Worm (Caenorhabditis elegans) whole organism, young adult: ENCODE measurements around the gene srp-3.

Experiments used
- F23B12.7 ChIP-seq: sonication (generic microtip); optimal IDR thresholded peaks from 2 replicates; lab custom pipeline; 2017; ENCODE audit warnings: missing genetic modification characterization, mild to moderate bottlenecking, missing compliant biosample characterization, antibody characterized with exemption, moderate library complexity; ENCODE audit not compliant: insufficient read depth
- K11D2.4 ChIP-seq: fragments of 200-800 bp; sonication (Bioruptor generic); IDR thresholded peaks from 2 replicates; pipeline ENCODE4 v1.3.6; 2022; ENCODE audit warnings: missing genetic modification reagents, missing genetic modification characterization, missing compliant biosample characterization
- Y53F4B.3 ChIP-seq: fragments of 200-800 bp; sonication (Bioruptor generic); IDR thresholded peaks from 2 replicates; pipeline ENCODE4 v1.3.6; 2022; ENCODE audit warnings: missing genetic modification reagents, missing genetic modification characterization, missing compliant biosample characterization
- Y53G8AR.9 ChIP-seq: fragments of 200-800 bp; sonication (Bioruptor generic); conservative IDR thresholded peaks from 2 replicates; pipeline ENCODE4 v1.3.6; 2022; ENCODE audit warnings: missing genetic modification reagents, missing genetic modification characterization, missing compliant biosample characterization
- Y67H2A.10 ChIP-seq: fragments of 200-800 bp; sonication (Bioruptor generic); conservative IDR thresholded peaks from 2 replicates; pipeline ENCODE4 v1.3.6; 2022; ENCODE audit warnings: missing genetic modification reagents, missing genetic modification characterization, missing compliant biosample characterization
- akir-1 ChIP-seq: fragments of 200-800 bp; sonication (Bioruptor generic); optimal IDR thresholded peaks from 2 replicates; lab custom pipeline; 2018; ENCODE audit warnings: mild to moderate bottlenecking, missing genetic modification characterization, moderate library complexity, missing compliant biosample characterization
- ama-1 ChIP-seq, 3 experiments: fragments of 150-350 bp in 1 of 3; sonication (generic microtip) in 2 of 3; optimal IDR thresholded peaks; 2 replicates each; lab custom pipeline; 2014 to 2018; ENCODE audit warnings: missing biosample characterization in 2 of 3, missing genetic modification characterization in 2 of 3, missing genetic modification reagents in 2 of 3
- athp-1 ChIP-seq: sonication (generic microtip); optimal IDR thresholded peaks from 2 replicates; lab custom pipeline; 2017; ENCODE audit warnings: mild to moderate bottlenecking, missing genetic modification characterization, missing compliant biosample characterization
- bed-1 ChIP-seq: fragments of 200-800 bp; sonication (Bioruptor generic); IDR thresholded peaks from 2 replicates; pipeline ENCODE4 v1.3.6; 2022; ENCODE audit warnings: missing genetic modification reagents, missing genetic modification characterization, missing compliant biosample characterization
- cebp-1 ChIP-seq, 2 experiments: fragments of 200-800 bp in 1 of 2; sonication (Bioruptor generic) in 1 of 2; sonication (generic microtip) in 1 of 2; IDR thresholded peaks in 1 of 2; optimal IDR thresholded peaks in 1 of 2; 2 replicates each; pipeline versions ENCODE4 v1.3.6 to Lab custom; 2017 to 2022; ENCODE audit warnings: missing compliant biosample characterization in 2 of 2, missing genetic modification characterization in 2 of 2, mild to moderate bottlenecking in 1 of 2, missing genetic modification reagents in 1 of 2, moderate library complexity in 1 of 2
- ceh-91 ChIP-seq: fragments of 200-800 bp; sonication (Bioruptor generic); IDR thresholded peaks from 2 replicates; pipeline ENCODE4 v1.3.6; 2022; ENCODE audit warnings: missing genetic modification reagents, missing genetic modification characterization, missing compliant biosample characterization
- dpff-1 ChIP-seq: sonication (generic microtip); optimal IDR thresholded peaks from 2 replicates; lab custom pipeline; 2017; ENCODE audit warnings: mild to moderate bottlenecking, missing genetic modification characterization, missing compliant biosample characterization
- efl-1 ChIP-seq: fragments of 150-350 bp; optimal IDR thresholded peaks from 2 replicates; lab custom pipeline; 2014; ENCODE audit warnings: missing biosample characterization, missing genetic modification reagents, missing genetic modification characterization
- egl-18 ChIP-seq: fragments of 200-800 bp; sonication (Bioruptor generic); IDR thresholded peaks from 2 replicates; pipeline ENCODE4 v1.3.6; 2022; ENCODE audit warnings: missing genetic modification reagents, missing genetic modification characterization, missing compliant biosample characterization
- fkh-3 ChIP-seq: sonication (generic microtip); optimal IDR thresholded peaks from 2 replicates; lab custom pipeline; 2016; ENCODE audit warnings: mild to moderate bottlenecking, missing genetic modification characterization, missing compliant biosample characterization
- lin-26 ChIP-seq: fragments of 200-800 bp; sonication (Bioruptor generic); IDR thresholded peaks from 2 replicates; pipeline ENCODE4 v1.3.6; 2022; ENCODE audit warnings: missing genetic modification reagents, missing genetic modification characterization, missing compliant biosample characterization
- lin-35 ChIP-seq, 3 experiments: fragments of 150-350 bp in 2 of 3; sonication (generic microtip) in 1 of 3; optimal IDR thresholded peaks; 2 replicates each; lab custom pipeline; 2014 to 2018; ENCODE audit warnings: missing biosample characterization in 3 of 3, missing genetic modification characterization in 3 of 3, missing genetic modification reagents in 3 of 3
- lin-54 ChIP-seq: fragments of 200-800 bp; sonication (Bioruptor generic); optimal IDR thresholded peaks from 2 replicates; lab custom pipeline; 2018; ENCODE audit warnings: mild to moderate bottlenecking, missing genetic modification characterization, missing compliant biosample characterization
- lsl-1 ChIP-seq: fragments of 200-800 bp; sonication (Bioruptor generic); optimal IDR thresholded peaks from 2 replicates; lab custom pipeline; 2018; ENCODE audit warnings: mild to moderate bottlenecking, missing genetic modification characterization, moderate library complexity, missing compliant biosample characterization
- madf-3 ChIP-seq: fragments of 200-800 bp; sonication (Bioruptor generic); IDR thresholded peaks from 2 replicates; pipeline ENCODE4 v1.3.6; 2022; ENCODE audit warnings: missing genetic modification reagents, missing genetic modification characterization, missing compliant biosample characterization
- pbrm-1 ChIP-seq: fragments of 200-800 bp; sonication (Bioruptor generic); IDR thresholded peaks from 2 replicates; pipeline ENCODE4 v1.3.6; 2022; ENCODE audit warnings: missing genetic modification reagents, missing genetic modification characterization, missing compliant biosample characterization
- repo-1 ChIP-seq: sonication (generic microtip); optimal IDR thresholded peaks from 2 replicates; lab custom pipeline; 2017; ENCODE audit warnings: mild to moderate bottlenecking, missing genetic modification characterization, missing compliant biosample characterization
- sea-2 ChIP-seq: fragments of 200-800 bp; sonication (Bioruptor generic); IDR thresholded peaks from 2 replicates; pipeline ENCODE4 v1.3.6; 2022; ENCODE audit warnings: missing genetic modification characterization, missing compliant biosample characterization
- snpc-1.1 ChIP-seq: sonication (generic microtip); optimal IDR thresholded peaks from 2 replicates; lab custom pipeline; 2017; ENCODE audit warnings: missing genetic modification characterization, mild to moderate bottlenecking, missing compliant biosample characterization, antibody characterized with exemption, moderate library complexity, missing genotype, missing genetic modification reagents; ENCODE audit not compliant: insufficient read depth
- snpc-1.3 ChIP-seq: sonication (generic microtip); optimal IDR thresholded peaks from 2 replicates; lab custom pipeline; 2017; ENCODE audit warnings: missing genetic modification characterization, mild to moderate bottlenecking, missing compliant biosample characterization, antibody characterized with exemption, moderate library complexity, missing genotype, missing genetic modification reagents; ENCODE audit not compliant: insufficient read depth
- snpc-4 ChIP-seq, 5 experiments: fragments of 150-350 bp in 1 of 5; sonication (generic microtip) in 4 of 5; optimal IDR thresholded peaks; 2 replicates each; lab custom pipeline; 2014 to 2018; ENCODE audit warnings: missing genetic modification characterization in 5 of 5, missing biosample characterization in 3 of 5, antibody characterized with exemption in 2 of 5, mild to moderate bottlenecking in 2 of 5, missing compliant biosample characterization in 2 of 5, missing genotype in 2 of 5, moderate library complexity in 2 of 5, missing genetic modification reagents in 1 of 5
- unc-130 ChIP-seq: sonication (generic microtip); optimal IDR thresholded peaks from 2 replicates; lab custom pipeline; 2016; ENCODE audit warnings: missing genetic modification reagents, missing genetic modification characterization, missing compliant biosample characterization
- zfh-2 ChIP-seq: fragments of 200-800 bp; sonication (Bioruptor generic); conservative IDR thresholded peaks from 2 replicates; pipeline ENCODE4 v1.3.6; 2022; ENCODE audit warnings: missing genetic modification reagents, missing genetic modification characterization, missing compliant biosample characterization

The srp-3 gene

ce11 chrV:1888299-1888698, 20.3 kb upstream of the srp-3 start:
- no peak for TF ChIP-seq egl-18 (GFP tag; lab: Robert Waterston, UW)
- peak; percentile 34; the same call in 1 of the 2 replicates for TF ChIP-seq zfh-2 (GFP tag; lab: Robert Waterston, UW)

- TF ChIP-seq cebp-1 (GFP tag; IDR thresholded peaks at IDR 0.05; lab: Robert Waterston, UW) (no peak), cebp-1 (tag; optimal IDR thresholded peaks at IDR 0.05; lab: Kevin White, UChicago) (peak; percentile 26), snpc-4 (GFP tag; optimal IDR thresholded peaks at IDR 0.05; lab: Kevin White, UChicago) (no peak), snpc-4 (tag; optimal IDR thresholded peaks at IDR 0.05; lab: Kevin White, UChicago) (no peak)
Measured at ce11 chrV:1889996-1890395, 18.6 kb upstream of the srp-3 start.

ce11 chrV:1892567-1893277, 15.9 kb upstream of the srp-3 start, which contains the start of gene zig-11:
Gene zig-11 (minus strand): TSS chrV:1892939.
- TF ChIP-seq lsl-1 (GFP tag; lab: Kevin White, UChicago) (peak; percentile 16), repo-1 (no peak), madf-3 (GFP tag; lab: Robert Waterston, UW) (no peak), lin-54 (GFP tag; lab: Kevin White, UChicago) (peak; percentile 61), ama-1 (optimal IDR thresholded peaks at IDR 0.05; lab: Kevin White, UChicago) (no peak), ama-1 (GFP tag; optimal IDR thresholded peaks at IDR 0.05; lab: Kevin White, UChicago) (no peak), bed-1 (GFP tag; lab: Robert Waterston, UW) (no peak), sea-2 (no peak), F23B12.7 (tag; lab: Kevin White, UChicago) (peak; percentile 13), snpc-1.1 (no peak), Y53G8AR.9 (GFP tag; lab: Robert Waterston, UW) (no peak), cebp-1 (GFP tag; IDR thresholded peaks at IDR 0.05; lab: Robert Waterston, UW) (no peak), cebp-1 (tag; optimal IDR thresholded peaks at IDR 0.05; lab: Kevin White, UChicago) (peak; percentile 53), lin-26 (GFP tag; lab: Robert Waterston, UW) (no peak), lin-35 (GFP tag; optimal IDR thresholded peaks at IDR 0.05; lab: Kevin White, UChicago) (peak in 1 of 3 experiments; percentile 32), efl-1 (GFP tag; lab: Kevin White, UChicago) (peak; percentile 69)

- TF ChIP-seq snpc-1.3 (no peak), ceh-91 (GFP tag; lab: Robert Waterston, UW) (no peak), akir-1 (no peak), dpff-1 (no peak), Y67H2A.10 (GFP tag; lab: Robert Waterston, UW) (no peak)
- TF ChIP-seq, all 124 proteins: peak for 0
Measured at ce11 chrV:1895483-1895882, 13.2 kb upstream of the srp-3 start, which contains the start of gene nphp-2. Gene nphp-2 (plus strand): TSS chrV:1895783.

- TF ChIP-seq athp-1 (no peak), Y53F4B.3 (GFP tag; lab: Robert Waterston, UW) (no peak), pbrm-1 (GFP tag; lab: Robert Waterston, UW) (no peak), K11D2.4 (GFP tag; lab: Robert Waterston, UW) (no peak), fkh-3 (no peak), unc-130 (GFP tag; lab: Kevin White, UChicago) (no peak)
Measured at ce11 chrV:1907350-1907749, 1.3 kb upstream of the srp-3 start, which contains the start of gene Y32G9A.5. Gene Y32G9A.5 (plus strand): TSS chrV:1907650.
